Fruit fly (Drosophila melanogaster): ENCODE results near the gene sov.

Gene sov

dm6 chrX:6724904-6725505, 31.1 kb upstream of the sov start:
- no peak for TF ChIP-seq Sin3A (optimal IDR thresholded peaks at IDR 0.05)
- TF ChIP-seq h (optimal IDR thresholded peaks at IDR 0.05), result no peak
- no peak for TF ChIP-seq insv (optimal IDR thresholded peaks at IDR 0.05)
- no peak for TF ChIP-seq ttk (optimal IDR thresholded peaks at IDR 0.05)
- TF ChIP-seq Myc (optimal IDR thresholded peaks at IDR 0.05), result no peak
- TF ChIP-seq psq (optimal IDR thresholded peaks at IDR 0.05), result no peak

dm6 chrX:6726758-6727490, 29.2 kb upstream of the sov start:
- TF ChIP-seq insv (optimal IDR thresholded peaks at IDR 0.05) (no peak), psq (optimal IDR thresholded peaks at IDR 0.05) (no peak), ttk (optimal IDR thresholded peaks at IDR 0.05) (no peak)

dm6 chrX:6728597-6729158, 27.4 kb upstream of the sov start:
- TF ChIP-seq Sin3A (optimal IDR thresholded peaks at IDR 0.05), result no peak
- no peak for TF ChIP-seq psq (optimal IDR thresholded peaks at IDR 0.05)
- no peak for TF ChIP-seq ttk (optimal IDR thresholded peaks at IDR 0.05)
- TF ChIP-seq insv (optimal IDR thresholded peaks at IDR 0.05), result no peak

dm6 chrX:6730600-6731259, 25.4 kb upstream of the sov start:
- TF ChIP-seq Myc (optimal IDR thresholded peaks at IDR 0.05) (no peak), insv (optimal IDR thresholded peaks at IDR 0.05) (no peak), psq (optimal IDR thresholded peaks at IDR 0.05) (no peak), h (optimal IDR thresholded peaks at IDR 0.05) (no peak), Sin3A (optimal IDR thresholded peaks at IDR 0.05) (no peak), ttk (optimal IDR thresholded peaks at IDR 0.05) (no peak)

dm6 chrX:6733291-6734042, 22.7 kb upstream of the sov start:
- no peak for TF ChIP-seq Myc (optimal IDR thresholded peaks at IDR 0.05)
- no peak for TF ChIP-seq ttk (optimal IDR thresholded peaks at IDR 0.05)
- TF ChIP-seq psq (optimal IDR thresholded peaks at IDR 0.05), result no peak
- no peak for TF ChIP-seq insv (optimal IDR thresholded peaks at IDR 0.05)
- TF ChIP-seq Sin3A (optimal IDR thresholded peaks at IDR 0.05), result no peak
- no peak for TF ChIP-seq h (optimal IDR thresholded peaks at IDR 0.05)

- TF ChIP-seq Sin3A (optimal IDR thresholded peaks at IDR 0.05) (no peak), psq (optimal IDR thresholded peaks at IDR 0.05) (no peak), insv (optimal IDR thresholded peaks at IDR 0.05) (no peak)
Measured at dm6 chrX:6739936-6740668, 16.0 kb upstream of the sov start, which contains the start of gene CG3168. TSS of gene CG3168 (minus strand) at chrX:6739986.

- TF ChIP-seq h (optimal IDR thresholded peaks at IDR 0.05) (no peak), insv (optimal IDR thresholded peaks at IDR 0.05) (no peak), psq (optimal IDR thresholded peaks at IDR 0.05) (no peak), Sin3A (optimal IDR thresholded peaks at IDR 0.05) (no peak), Myc (optimal IDR thresholded peaks at IDR 0.05) (no peak), ttk (optimal IDR thresholded peaks at IDR 0.05) (no peak)
Measured at dm6 chrX:6741184-6741586, 14.9 kb upstream of the sov start.

- TF ChIP-seq Myc (optimal IDR thresholded peaks at IDR 0.05), result no peak
Measured at dm6 chrX:6743192-6743591, 12.9 kb upstream of the sov start.

- TF ChIP-seq h (optimal IDR thresholded peaks at IDR 0.05) (no peak), ttk (optimal IDR thresholded peaks at IDR 0.05) (no peak), psq (optimal IDR thresholded peaks at IDR 0.05) (no peak), Sin3A (optimal IDR thresholded peaks at IDR 0.05) (no peak), insv (optimal IDR thresholded peaks at IDR 0.05) (no peak), Myc (optimal IDR thresholded peaks at IDR 0.05) (no peak)
Measured at dm6 chrX:6744088-6744487, 12.0 kb upstream of the sov start, which contains the start of gene RpL17. TSS of gene RpL17 (minus strand) at chrX:6744238.

dm6 chrX:6745547-6745946, 10.6 kb upstream of the sov start:
- TF ChIP-seq Myc (optimal IDR thresholded peaks at IDR 0.05) (no peak), ttk (optimal IDR thresholded peaks at IDR 0.05) (no peak)

dm6 chrX:6746221-6746620, 9.9 kb upstream of the sov start:
- no peak for TF ChIP-seq Sin3A (optimal IDR thresholded peaks at IDR 0.05)
- no peak for TF ChIP-seq Myc (optimal IDR thresholded peaks at IDR 0.05)
- TF ChIP-seq h (optimal IDR thresholded peaks at IDR 0.05), result no peak
- no peak for TF ChIP-seq ttk (optimal IDR thresholded peaks at IDR 0.05)
- no peak for TF ChIP-seq psq (optimal IDR thresholded peaks at IDR 0.05)
- no peak for TF ChIP-seq insv (optimal IDR thresholded peaks at IDR 0.05)

dm6 chrX:6747244-6747643, 8.9 kb upstream of the sov start, which contains the start of gene CG14439:
TSS of gene CG14439 (plus strand) at chrX:6747544.
- TF ChIP-seq Myc (optimal IDR thresholded peaks at IDR 0.05), result no peak
- TF ChIP-seq insv (optimal IDR thresholded peaks at IDR 0.05), result no peak
- no peak for TF ChIP-seq Sin3A (optimal IDR thresholded peaks at IDR 0.05)
- no peak for TF ChIP-seq ttk (optimal IDR thresholded peaks at IDR 0.05)
- TF ChIP-seq psq (optimal IDR thresholded peaks at IDR 0.05), result no peak

Measured in Kc167 (cell line).